Fruit fly (Drosophila melanogaster): Measurements from ENCODE around the gene tara.

tara gene

DNA sequence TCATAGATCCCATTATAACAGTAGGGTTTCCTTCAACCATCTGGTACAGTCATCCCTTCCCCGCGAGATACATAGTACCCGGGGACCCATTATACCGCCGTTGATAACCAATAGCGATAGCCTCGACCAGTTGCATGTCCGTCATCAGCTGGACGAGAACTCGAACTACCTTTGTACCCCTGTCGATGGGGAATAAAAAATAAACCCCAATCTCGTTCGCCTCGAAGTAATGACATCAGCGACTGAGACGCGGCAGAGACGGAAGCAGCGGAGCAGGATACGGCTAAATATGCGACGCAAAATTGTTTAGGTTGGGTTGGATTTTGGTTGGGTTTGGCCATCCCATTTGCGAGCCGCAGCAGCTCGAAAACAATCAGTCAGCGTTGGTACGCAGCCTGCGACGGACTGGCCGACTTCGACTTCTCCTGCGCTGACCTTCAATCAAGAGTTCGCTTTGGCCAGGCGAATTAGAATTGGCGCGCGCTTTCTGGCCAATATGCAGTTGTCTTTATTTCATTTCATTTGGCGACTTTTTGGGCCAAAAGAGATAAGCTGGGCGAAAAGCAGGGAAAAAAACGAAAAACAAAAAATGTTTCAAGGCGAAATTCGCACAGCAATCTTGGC is 15.1 kb downstream of the tara start (continued):
- TF ChIP-seq row (GFP tag; IDR thresholded peaks at IDR 0.05) (no peak), CG4424 (GFP tag; optimal IDR thresholded peaks at IDR 0.05) (no peak), cad (GFP tag; optimal IDR thresholded peaks at IDR 0.05) (no peak), HmgZ (tag; optimal IDR thresholded peaks at IDR 0.05) (no peak), crc (GFP tag; optimal IDR thresholded peaks at IDR 0.05) (no peak), lmd (GFP tag; IDR thresholded peaks at IDR 0.05) (no peak), CG30020 (tag; optimal IDR thresholded peaks at IDR 0.05) (no peak), NC2β (GFP tag; optimal IDR thresholded peaks at IDR 0.05) (no peak), cas (GFP tag; IDR thresholded peaks at IDR 0.05) (no peak), CG31365 (tag; optimal IDR thresholded peaks at IDR 0.05) (no peak), CG9215 (GFP tag; IDR thresholded peaks at IDR 0.05) (no peak), CG12155 (GFP tag; optimal IDR thresholded peaks at IDR 0.05) (no peak), CG17328 (GFP tag; IDR thresholded peaks at IDR 0.05) (no peak), Poxn (GFP tag; IDR thresholded peaks at IDR 0.05) (no peak), bsh (GFP tag; optimal IDR thresholded peaks at IDR 0.05) (no peak), dmrt11E (tag; optimal IDR thresholded peaks at IDR 0.05) (no peak), Dp (GFP tag; optimal IDR thresholded peaks at IDR 0.05) (no peak), org-1 (GFP tag; optimal IDR thresholded peaks at IDR 0.05) (peak; percentile 29), ssp (GFP tag; IDR thresholded peaks at IDR 0.05) (no peak), TFAM (GFP tag; optimal IDR thresholded peaks at IDR 0.05) (no peak), B-H2 (GFP tag; optimal IDR thresholded peaks at IDR 0.05) (no peak), Hsf (GFP tag; optimal IDR thresholded peaks at IDR 0.05) (no peak), CG7745 (tag; optimal IDR thresholded peaks at IDR 0.05) (no peak), lov (optimal IDR thresholded peaks at IDR 0.05) (no peak), lov (GFP tag; IDR thresholded peaks at IDR 0.05) (no peak), CG11398 (GFP tag; optimal IDR thresholded peaks at IDR 0.05) (no peak), Oli (tag; optimal IDR thresholded peaks at IDR 0.05) (no peak), vfl (GFP tag; optimal IDR thresholded peaks at IDR 0.05) (peak; percentile 22), CG14860 (GFP tag; IDR thresholded peaks at IDR 0.05; ENCODE audit: partially characterized antibody) (no peak), toy (GFP tag; IDR thresholded peaks at IDR 0.05) (no peak), kah (GFP tag; optimal IDR thresholded peaks at IDR 0.05) (no peak), shn (GFP tag; optimal IDR thresholded peaks at IDR 0.05) (no peak), CG12219 (GFP tag; optimal IDR thresholded peaks at IDR 0.05) (no peak), nom (GFP tag; optimal IDR thresholded peaks at IDR 0.05) (peak; percentile 37), Dad (GFP tag; optimal IDR thresholded peaks at IDR 0.05) (no peak), CG6854 (GFP tag; optimal IDR thresholded peaks at IDR 0.05) (no peak), en (GFP tag; optimal IDR thresholded peaks at IDR 0.05) (no peak), Bdp1 (GFP tag; optimal IDR thresholded peaks at IDR 0.05) (peak; percentile 10), CG32532 (GFP tag; IDR thresholded peaks at IDR 0.05) (no peak), nerfin-2 (GFP tag; IDR thresholded peaks at IDR 0.05; ENCODE audit: partially characterized antibody) (no peak), Sox102F (GFP tag; optimal IDR thresholded peaks at IDR 0.05) (no peak), CG3995 (GFP tag; optimal IDR thresholded peaks at IDR 0.05) (no peak), jumu (GFP tag; optimal IDR thresholded peaks at IDR 0.05) (peak; percentile 4)
